Worm (Caenorhabditis elegans) whole organism, young adult: ENCODE data around the gene K09D9.3.

Experiments used
- dpl-1 ChIP-seq: fragments of 150-350 bp; optimal IDR thresholded peaks from 2 replicates; lab custom pipeline; 2014; ENCODE audit warnings: missing biosample characterization, missing genetic modification reagents, missing genetic modification characterization
- egl-44 ChIP-seq: fragments of 200-800 bp; sonication (Bioruptor generic); IDR thresholded peaks from 2 replicates; pipeline ENCODE4 v1.3.6; 2022; ENCODE audit warnings: missing genetic modification reagents, missing genetic modification characterization, missing compliant biosample characterization
- snpc-4 ChIP-seq, 5 experiments: fragments of 150-350 bp in 1 of 5; sonication (generic microtip) in 4 of 5; optimal IDR thresholded peaks; 2 replicates each; lab custom pipeline; 2014 to 2018; ENCODE audit warnings: missing genetic modification characterization in 5 of 5, missing biosample characterization in 3 of 5, antibody characterized with exemption in 2 of 5, mild to moderate bottlenecking in 2 of 5, missing compliant biosample characterization in 2 of 5, missing genotype in 2 of 5, moderate library complexity in 2 of 5, missing genetic modification reagents in 1 of 5
- unc-62 ChIP-seq: fragments of 150-350 bp; optimal IDR thresholded peaks from 2 replicates; lab custom pipeline; 2014; ENCODE audit warnings: missing biosample characterization, missing genetic modification reagents, missing genetic modification characterization

ce11 chrV:3976964-3977363, 42.3 kb upstream of the K09D9.3 start, which contains the start of gene str-83:
- TF ChIP-seq dpl-1 (no peak), snpc-4 (GFP tag; optimal IDR thresholded peaks at IDR 0.05; lab: Kevin White, UChicago) (no peak), snpc-4 (tag; optimal IDR thresholded peaks at IDR 0.05; lab: Kevin White, UChicago) (no peak), egl-44 (GFP tag; lab: Robert Waterston, UW) (no peak), unc-62 (GFP tag; lab: Kevin White, UChicago) (no peak)
